Worm (Caenorhabditis elegans) whole organism, L4 larva: ENCODE results near the gene cmd-1.

Experiments
- fkh-10 ChIP-seq: fragments of 150-350 bp; optimal IDR thresholded peaks from 2 replicates; lab custom pipeline; 2014; ENCODE audit warnings: missing biosample characterization, missing genetic modification reagents, missing genetic modification characterization
- fos-1 ChIP-seq: fragments of 150-350 bp; optimal IDR thresholded peaks from 2 replicates; lab custom pipeline; 2014; ENCODE audit warnings: missing biosample characterization, missing genetic modification characterization
- gei-8 ChIP-seq: fragments of 200-800 bp; sonication (Bioruptor generic); optimal IDR thresholded peaks from 2 replicates; lab custom pipeline; 2018; ENCODE audit warnings: mild to moderate bottlenecking, missing genetic modification characterization, missing compliant biosample characterization
- lin-13 ChIP-seq: fragments of 150-350 bp; optimal IDR thresholded peaks from 2 replicates; lab custom pipeline; 2014; ENCODE audit warnings: missing biosample characterization, missing genetic modification reagents, missing genetic modification characterization
- nhr-11 ChIP-seq: fragments of 150-350 bp; optimal IDR thresholded peaks from 2 replicates; lab custom pipeline; 2014; ENCODE audit warnings: missing biosample characterization, missing genetic modification characterization
- nhr-25 ChIP-seq: sonication (generic microtip); optimal IDR thresholded peaks from 2 replicates; lab custom pipeline; 2017; ENCODE audit warnings: missing genetic modification characterization, mild to moderate bottlenecking, missing compliant biosample characterization, antibody characterized with exemption, moderate library complexity, borderline replicate concordance; ENCODE audit not compliant: insufficient read depth
- nhr-41 ChIP-seq: fragments of 200-800 bp; sonication (Bioruptor generic); IDR thresholded peaks from 2 replicates; pipeline ENCODE4 v1.3.6; 2022; ENCODE audit warnings: missing genetic modification reagents, missing genetic modification characterization, missing compliant biosample characterization
- nhr-77 ChIP-seq: fragments of 150-350 bp; optimal IDR thresholded peaks from 2 replicates; lab custom pipeline; 2014; ENCODE audit warnings: missing biosample characterization, missing genetic modification characterization
- saeg-2 ChIP-seq: fragments of 200-800 bp; sonication (Bioruptor generic); IDR thresholded peaks from 2 replicates; pipeline ENCODE4 v1.3.6; 2022; ENCODE audit warnings: missing genetic modification reagents, missing genetic modification characterization, missing compliant biosample characterization
- unc-130 ChIP-seq: sonication (generic microtip); optimal IDR thresholded peaks from 2 replicates; lab custom pipeline; 2016; ENCODE audit warnings: missing genetic modification reagents, missing genetic modification characterization, missing compliant biosample characterization
- unc-39 ChIP-seq: sonication (generic microtip); optimal IDR thresholded peaks from 2 replicates; lab custom pipeline; 2017; ENCODE audit warnings: missing biosample characterization, missing genetic modification characterization
- zfp-3 ChIP-seq: fragments of 200-800 bp; sonication (Bioruptor generic); conservative IDR thresholded peaks from 2 replicates; pipeline ENCODE4 v1.3.6; 2022; ENCODE audit warnings: missing genetic modification reagents, missing genetic modification characterization, missing compliant biosample characterization

ce11 chrV:1164196-1164691 is 8.2 kb downstream of the cmd-1 start, which contains the start of gene T21H3.5:
- TF ChIP-seq nhr-25 (tag; lab: Kevin White, UChicago), result no peak
- no peak for TF ChIP-seq lin-13 (GFP tag; lab: Kevin White, UChicago)
- no peak for TF ChIP-seq nhr-11
- no peak for TF ChIP-seq zfp-3 (GFP tag; lab: Robert Waterston, UW)
- TF ChIP-seq fos-1 (tag; lab: Kevin White, UChicago), result no peak
- no peak for TF ChIP-seq nhr-41
- no peak for TF ChIP-seq unc-39 (tag; lab: Kevin White, UChicago)
- no peak for TF ChIP-seq gei-8 (GFP tag; lab: Kevin White, UChicago)
- no peak for TF ChIP-seq nhr-77 (tag; lab: Kevin White, UChicago)
- TF ChIP-seq fkh-10 (GFP tag; lab: Kevin White, UChicago), result no peak
- no peak for TF ChIP-seq unc-130 (GFP tag; lab: Kevin White, UChicago)
- no peak for TF ChIP-seq saeg-2
